Worm (Caenorhabditis elegans): ENCODE data around the gene F44F4.3.

Gene F44F4.3

DNA sequence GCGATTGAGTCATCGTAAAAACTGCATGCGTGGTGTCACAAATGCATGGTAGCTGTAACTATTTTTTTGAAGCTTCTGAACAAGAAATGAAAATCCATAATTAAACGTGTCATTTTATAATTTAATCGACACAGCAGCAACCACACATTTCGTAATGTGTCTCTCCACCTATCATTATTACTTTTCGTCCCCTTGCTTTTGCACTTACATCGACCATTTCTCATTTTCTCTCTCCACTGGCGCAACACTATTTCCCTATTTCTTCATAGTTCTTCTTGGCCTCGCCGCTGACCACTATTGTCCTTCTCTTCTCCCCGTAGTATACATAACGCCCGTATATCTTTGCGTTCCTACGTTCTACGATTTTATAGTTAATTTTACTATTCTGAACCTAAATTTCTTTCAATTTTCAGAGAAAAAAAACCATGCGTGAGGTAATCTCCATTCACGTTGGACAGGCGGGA is 32.6 kb upstream of the F44F4.3 start, which contains the start of gene tba-4 (continued):
- TF ChIP-seq ceh-44 (GFP tag; IDR thresholded peaks at IDR 0.05) (no peak), nhr-10 (tag; optimal IDR thresholded peaks at IDR 0.05) (no peak), mdl-1 (tag; optimal IDR thresholded peaks at IDR 0.05) (no peak), hmg-1.1 (GFP tag; IDR thresholded peaks at IDR 0.05) (no peak), nhr-28 (tag; optimal IDR thresholded peaks at IDR 0.05) (peak; percentile 86), lir-3 (tag; optimal IDR thresholded peaks at IDR 0.05) (no peak)

DNA sequence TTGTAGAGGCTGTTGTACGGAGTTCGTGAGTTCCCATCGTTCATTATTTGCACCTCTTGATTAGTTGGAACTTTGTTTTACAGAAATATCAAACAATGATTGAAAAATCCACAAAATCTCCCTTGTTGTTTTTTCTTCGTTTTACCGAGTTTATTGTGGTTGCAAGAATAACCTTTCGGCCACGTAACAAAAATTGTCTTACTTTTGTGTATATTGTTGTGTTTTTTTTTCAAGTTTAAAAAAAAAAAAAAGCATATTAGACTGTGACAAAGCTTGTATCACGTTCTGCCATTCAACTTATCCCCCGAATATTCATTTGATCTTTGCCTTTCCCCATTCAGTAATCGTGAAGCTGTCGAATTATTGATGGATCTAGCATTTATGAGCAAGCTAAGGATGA is 31.5 kb upstream of the F44F4.3 start, which contains the start of gene F44F4.10:
Gene F44F4.10, minus strand, starts transcription at position 101 of the 400 bp plus-strand sequence.
- TF ChIP-seq unc-62 (GFP tag; optimal IDR thresholded peaks at IDR 0.05 in 1 of 2) (peak in 1 of 2 experiments; percentile 48), unc-62 (tag; optimal IDR thresholded peaks at IDR 0.05) (no peak), duxl-1 (tag; optimal IDR thresholded peaks at IDR 0.05; ENCODE audit: poor library complexity) (no peak)

DNA sequence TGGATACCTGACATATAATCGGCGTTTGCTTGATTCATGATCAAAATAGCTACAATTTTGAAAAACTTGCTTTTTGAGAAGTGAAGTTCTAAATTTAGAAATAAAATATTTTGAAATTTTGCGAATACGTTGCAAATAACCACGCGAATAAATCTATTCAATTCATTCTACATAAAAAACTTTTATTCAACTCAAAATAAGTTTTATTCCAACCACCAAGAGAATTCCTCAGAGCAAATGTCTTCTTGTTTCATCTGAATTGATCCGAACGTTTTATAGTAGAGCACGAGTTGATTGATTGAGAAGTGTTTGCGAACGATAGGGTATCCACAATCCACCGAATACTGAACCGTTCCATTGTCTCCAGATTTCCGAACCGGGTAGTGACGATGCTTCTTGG is 30.0 kb upstream of the F44F4.3 start, which contains the start of gene F44F4.9:
Gene F44F4.9, minus strand, starts transcription at position 101 of the 400 bp plus-strand sequence.
- no peak for TF ChIP-seq F49E8.2 (tag; optimal IDR thresholded peaks at IDR 0.05; ENCODE audit: borderline replicate concordance)
- no peak for TF ChIP-seq unc-62 (GFP tag; optimal IDR thresholded peaks at IDR 0.05 in 1 of 2)
- no peak for TF ChIP-seq unc-62 (tag; optimal IDR thresholded peaks at IDR 0.05)
- TF ChIP-seq tag-97 (GFP tag; IDR thresholded peaks at IDR 0.05), result no peak
- TF ChIP-seq lin-29 (GFP tag; IDR thresholded peaks at IDR 0.05), result no peak
- TF ChIP-seq rbr-2 (tag; optimal IDR thresholded peaks at IDR 0.05), result no peak
- TF ChIP-seq daf-12 (tag; optimal IDR thresholded peaks at IDR 0.05), result no peak
- no peak for TF ChIP-seq egl-43 (GFP tag; IDR thresholded peaks at IDR 0.05)

DNA sequence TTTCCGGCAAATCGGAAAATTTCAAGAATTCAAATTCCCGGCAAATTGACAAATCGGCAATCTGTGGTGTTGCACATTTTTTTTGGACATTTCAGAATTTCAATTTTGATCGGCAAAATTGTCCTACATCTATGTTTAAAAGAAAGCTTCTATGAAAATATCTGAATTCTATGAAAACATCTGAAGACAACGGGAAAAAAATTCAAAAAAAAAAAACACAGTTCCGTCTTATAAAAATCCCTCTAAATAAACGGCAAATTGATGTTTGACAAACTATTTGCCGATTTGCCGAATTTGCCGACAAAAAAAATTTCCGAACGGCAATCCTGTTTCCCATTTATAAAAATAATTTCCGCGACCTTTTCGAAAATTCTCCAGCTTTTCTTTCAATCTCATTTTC is 28.6 kb upstream of the F44F4.3 start, which contains the start of gene F44F4.15:
Gene F44F4.15, plus strand, starts transcription at position 301 of the 400 bp plus-strand sequence.
- TF ChIP-seq ztf-7 (tag; optimal IDR thresholded peaks at IDR 0.05), result no peak
- no peak for TF ChIP-seq Y48G9A.11 (GFP tag; IDR thresholded peaks at IDR 0.05)
- TF ChIP-seq fos-1 (tag; optimal IDR thresholded peaks at IDR 0.05), result no peak
- TF ChIP-seq nhr-48 (tag; optimal IDR thresholded peaks at IDR 0.05), result no peak
- TF ChIP-seq Y5F2A.4 (GFP tag; optimal IDR thresholded peaks at IDR 0.05), result no peak
- no peak for TF ChIP-seq unc-62 (GFP tag; optimal IDR thresholded peaks at IDR 0.05 in 1 of 2)
- no peak for TF ChIP-seq unc-62 (tag; optimal IDR thresholded peaks at IDR 0.05)
- no peak for TF ChIP-seq nhr-6 (tag; optimal IDR thresholded peaks at IDR 0.05)
- TF ChIP-seq mxl-2 (GFP tag; conservative IDR thresholded peaks at IDR 0.05), result no peak
- TF ChIP-seq arid-1 (GFP tag; conservative IDR thresholded peaks at IDR 0.05), result no peak

DNA sequence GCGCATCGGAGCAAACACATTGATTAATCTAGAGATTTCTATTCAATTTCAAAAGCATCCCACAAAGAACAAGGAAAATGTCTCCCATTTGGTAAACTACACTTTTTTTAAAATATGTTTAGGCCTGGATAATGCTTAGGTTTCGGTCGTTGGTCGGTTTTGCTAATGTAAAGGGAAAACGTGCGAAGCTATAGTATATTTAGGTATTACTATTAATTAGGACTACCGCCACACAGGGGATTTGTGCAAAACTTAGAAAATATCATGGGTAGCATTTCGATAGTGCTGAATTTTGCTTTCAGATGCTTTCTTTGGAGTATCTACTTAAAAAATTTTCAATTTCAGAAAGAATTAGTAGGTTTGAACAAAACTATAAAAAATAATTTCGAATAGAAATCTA is 27.3 kb upstream of the F44F4.3 start:
- TF ChIP-seq lsy-2 (tag; optimal IDR thresholded peaks at IDR 0.05), result no peak
- TF ChIP-seq mdl-1 (tag; optimal IDR thresholded peaks at IDR 0.05), result no peak
- no peak for TF ChIP-seq skn-1 (tag; optimal IDR thresholded peaks at IDR 0.05)
- TF ChIP-seq unc-62 (GFP tag; optimal IDR thresholded peaks at IDR 0.05 in 1 of 2), result peak in 1 of 2 experiments; percentile 96
- TF ChIP-seq unc-62 (tag; optimal IDR thresholded peaks at IDR 0.05), result no peak
- no peak for TF ChIP-seq spr-1 (tag; optimal IDR thresholded peaks at IDR 0.05)

DNA sequence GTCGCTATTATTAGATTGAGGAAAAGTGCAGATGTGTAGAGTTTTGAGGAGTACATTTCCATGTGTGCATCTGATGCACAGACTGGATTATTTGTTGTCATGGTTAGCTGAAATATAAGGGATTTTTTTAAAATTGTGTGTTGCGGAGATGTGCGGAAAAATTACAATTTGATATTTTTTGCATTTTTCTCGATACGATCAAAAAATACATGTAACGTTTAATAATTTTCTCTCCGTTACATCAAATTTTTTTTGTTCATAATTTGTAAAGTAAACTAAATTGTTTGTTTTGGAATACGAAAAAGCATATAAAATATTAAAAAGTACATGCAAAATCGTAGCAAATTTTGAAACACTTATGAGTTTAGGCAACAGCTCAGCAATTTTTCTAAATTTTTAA is 24.5 kb upstream of the F44F4.3 start, which contains the start of gene sra-11:
Gene sra-11, minus strand, starts transcription at position 101 of the 400 bp plus-strand sequence.
- TF ChIP-seq lsy-2 (tag; optimal IDR thresholded peaks at IDR 0.05) (no peak), dpl-1 (GFP tag; optimal IDR thresholded peaks at IDR 0.05) (no peak), nhr-6 (tag; optimal IDR thresholded peaks at IDR 0.05) (no peak), nhr-41 (GFP tag; IDR thresholded peaks at IDR 0.05) (no peak), unc-130 (GFP tag; optimal IDR thresholded peaks at IDR 0.05) (no peak), nhr-102 (tag; optimal IDR thresholded peaks at IDR 0.05) (no peak), ZK546.5 (tag; optimal IDR thresholded peaks at IDR 0.05) (no peak), hlh-30 (tag; optimal IDR thresholded peaks at IDR 0.05; ENCODE audit: insufficient read depth) (no peak), zip-11 (GFP tag; IDR thresholded peaks at IDR 0.05) (no peak), sdz-12 (GFP tag; optimal IDR thresholded peaks at IDR 0.05) (no peak), vab-7 (GFP tag; IDR thresholded peaks at IDR 0.05) (no peak), pqm-1 (tag; optimal IDR thresholded peaks at IDR 0.05) (no peak), mxl-2 (GFP tag; conservative IDR thresholded peaks at IDR 0.05) (no peak), fkh-10 (GFP tag; optimal IDR thresholded peaks at IDR 0.05) (no peak), zag-1 (tag; optimal IDR thresholded peaks at IDR 0.05) (no peak), nhr-48 (tag; optimal IDR thresholded peaks at IDR 0.05) (no peak), nhr-237 (tag; optimal IDR thresholded peaks at IDR 0.05) (no peak), daf-12 (tag; optimal IDR thresholded peaks at IDR 0.05) (no peak), tra-1 (GFP tag; IDR thresholded peaks at IDR 0.05) (no peak), snpc-1.2 (GFP tag; IDR thresholded peaks at IDR 0.05) (no peak)
